Worm (Caenorhabditis elegans): ENCODE measurements around the gene F17E5.2.

ce11 chrX:12362951-12363486, 31.0 kb upstream of the F17E5.2 start:
- TF ChIP-seq tab-1 (GFP tag; IDR thresholded peaks at IDR 0.05) (no peak), flt-1 (GFP tag; IDR thresholded peaks at IDR 0.05) (no peak), ztf-29 (GFP tag; IDR thresholded peaks at IDR 0.05) (no peak), ztf-23 (GFP tag; IDR thresholded peaks at IDR 0.05) (0 out of 2 replicates have a peak, but pooled peaks have one; percentile 35), ref-1 (GFP tag; conservative IDR thresholded peaks at IDR 0.05) (no peak), cog-1 (tag; optimal IDR thresholded peaks at IDR 0.05) (peak; percentile 87), med-1 (GFP tag; optimal IDR thresholded peaks at IDR 0.05; ENCODE audit: insufficient read depth) (peak; percentile 12)
